Fruit fly (Drosophila melanogaster) whole organism, pupa: ENCODE data around the gene CG7888.

ENCODE experiments used
- CG10348 ChIP-seq: fragments of 200-800 bp; sonication (Bioruptor generic); IDR thresholded peaks from 2 replicates; pipeline ENCODE4 v1.3.6; 2022; ENCODE audit warnings: missing biosample characterization, missing genetic modification characterization
- CG12605 ChIP-seq: fragments of 200-800 bp; sonication (Bioruptor generic); IDR thresholded peaks from 2 replicates; pipeline ENCODE4 v1.3.6; 2022; ENCODE audit warnings: missing biosample characterization, missing genetic modification characterization
- CG13204 ChIP-seq: fragments of 200-800 bp; sonication (Bioruptor generic); optimal IDR thresholded peaks from 2 replicates; lab custom pipeline; 2018; ENCODE audit warnings: missing biosample characterization, mild to moderate bottlenecking, missing genetic modification characterization, moderate library complexity
- CG14655 ChIP-seq: fragments of 200-800 bp; sonication (Bioruptor generic); optimal IDR thresholded peaks from 3 replicates; lab custom pipeline; 2017; ENCODE audit warnings: mild to moderate bottlenecking, missing biosample characterization, missing genetic modification reagents, missing genetic modification characterization
- CG15710 ChIP-seq: fragments of 200-800 bp; sonication (Bioruptor generic); optimal IDR thresholded peaks from 2 replicates; lab custom pipeline; 2018; ENCODE audit warnings: missing biosample characterization, mild to moderate bottlenecking, missing genetic modification characterization, moderate library complexity
- CG17806 ChIP-seq: fragments of 200-800 bp; sonication (Bioruptor generic); optimal IDR thresholded peaks from 2 replicates; lab custom pipeline; 2018; ENCODE audit warnings: missing biosample characterization, mild to moderate bottlenecking, missing genetic modification characterization, moderate library complexity
- CG32121 ChIP-seq: fragments of 200-800 bp; sonication (Bioruptor generic); IDR thresholded peaks from 2 replicates; pipeline ENCODE4 v1.3.6; 2022; ENCODE audit warnings: missing biosample characterization, missing genetic modification characterization
- CG34367 ChIP-seq: fragments of 200-800 bp; sonication (Bioruptor generic); optimal IDR thresholded peaks from 2 replicates; lab custom pipeline; 2018; ENCODE audit warnings: missing biosample characterization, mild to moderate bottlenecking, missing genetic modification characterization
- CG4496 ChIP-seq: fragments of 200-800 bp; sonication (Bioruptor generic); IDR thresholded peaks from 3 replicates; pipeline ENCODE4 v1.3.6; 2022; ENCODE audit warnings: missing biosample characterization, missing genetic modification characterization
- CG8159 ChIP-seq: fragments of 200-800 bp; sonication (Bioruptor generic); optimal IDR thresholded peaks from 3 replicates; lab custom pipeline; 2018; ENCODE audit warnings: missing biosample characterization, mild to moderate bottlenecking, missing genetic modification characterization, moderate library complexity
- CG8301 ChIP-seq: fragments of 200-800 bp; sonication (Bioruptor generic); optimal IDR thresholded peaks from 2 replicates; lab custom pipeline; 2018; ENCODE audit warnings: missing biosample characterization, mild to moderate bottlenecking, missing genetic modification characterization
- CG9948 ChIP-seq: fragments of 200-800 bp; sonication (Bioruptor generic); optimal IDR thresholded peaks from 2 replicates; lab custom pipeline; 2018; ENCODE audit warnings: missing biosample characterization, mild to moderate bottlenecking, missing genetic modification characterization, moderate library complexity
- D1 ChIP-seq: fragments of 200-800 bp; sonication (Bioruptor generic); optimal IDR thresholded peaks from 2 replicates; lab custom pipeline; 2018; ENCODE audit warnings: missing biosample characterization, mild to moderate bottlenecking, missing genetic modification characterization, moderate library complexity
- EcR ChIP-seq: fragments of 200-800 bp; sonication (Bioruptor generic); optimal IDR thresholded peaks from 3 replicates; lab custom pipeline; 2019; ENCODE audit warnings: missing biosample characterization, missing genetic modification characterization, mild to moderate bottlenecking, moderate library complexity, missing genetic modification reagents
- Ets98B ChIP-seq: fragments of 200-800 bp; sonication (Bioruptor generic); IDR thresholded peaks from 2 replicates; pipeline ENCODE4 v1.3.6; 2022; ENCODE audit warnings: missing biosample characterization, missing genetic modification characterization
- Pif1A ChIP-seq: fragments of 200-800 bp; sonication (Bioruptor generic); optimal IDR thresholded peaks from 3 replicates; lab custom pipeline; 2016; ENCODE audit warnings: missing biosample characterization, missing genetic modification characterization
- Pif1B ChIP-seq: fragments of 200-800 bp; sonication (Bioruptor generic); optimal IDR thresholded peaks from 3 replicates; lab custom pipeline; 2016; ENCODE audit warnings: missing biosample characterization, missing genetic modification characterization
- Snoo ChIP-seq: fragments of 200-800 bp; sonication (Bioruptor generic); optimal IDR thresholded peaks from 3 replicates; lab custom pipeline; 2017; ENCODE audit warnings: missing biosample characterization, mild to moderate bottlenecking, missing genetic modification characterization, inconsistent platforms
- fd96Ca ChIP-seq: fragments of 200-800 bp; sonication (Bioruptor generic); IDR thresholded peaks from 3 replicates; pipeline ENCODE4 v1.3.6; 2022; ENCODE audit warnings: missing biosample characterization, missing genetic modification characterization
- gl ChIP-seq: fragments of 200-800 bp; sonication (Bioruptor generic); optimal IDR thresholded peaks from 2 replicates; lab custom pipeline; 2018; ENCODE audit warnings: missing biosample characterization, mild to moderate bottlenecking, missing genetic modification characterization
- rn ChIP-seq: fragments of 200-800 bp; sonication (Bioruptor generic); IDR thresholded peaks from 2 replicates; pipeline ENCODE4 v1.3.6; 2022; ENCODE audit warnings: missing biosample characterization, missing genetic modification characterization

The CG7888 gene

dm6 chr3L:11091943-11092609, 38.2 kb downstream of the CG7888 start:
- TF ChIP-seq CG34367 (tag; lab: Kevin White, UChicago): no peak
- peak; percentile 23 for TF ChIP-seq CG15710 (tag; lab: Kevin White, UChicago)
- TF ChIP-seq CG13204 (GFP tag; lab: Kevin White, UChicago): peak; percentile 34
- TF ChIP-seq fd96Ca (GFP tag; lab: Robert Waterston, UW): peak; percentile 52; the same call in 1 of the 3 replicates
- peak; percentile 57; the same call in 1 of the 2 replicates for TF ChIP-seq CG32121
- peak; percentile 50 for TF ChIP-seq Pif1B (GFP tag; lab: Kevin White, UChicago)
- TF ChIP-seq gl (tag; lab: Kevin White, UChicago): no peak
- TF ChIP-seq D1 (tag; lab: Kevin White, UChicago): no peak
- peak; percentile 33 for TF ChIP-seq CG14655
- TF ChIP-seq rn (GFP tag; lab: Robert Waterston, UW): no peak
- TF ChIP-seq CG8159 (tag; lab: Kevin White, UChicago): peak; percentile 25
- TF ChIP-seq Snoo: peak; percentile 60
- peak; percentile 36 for TF ChIP-seq Pif1A (GFP tag; lab: Kevin White, UChicago)
- TF ChIP-seq EcR (GFP tag; lab: Kevin White, UChicago): no peak
- peak; percentile 49 for TF ChIP-seq Ets98B (GFP tag; lab: Robert Waterston, UW)
- no peak for TF ChIP-seq CG10348 (GFP tag; lab: Robert Waterston, UW)
- no peak for TF ChIP-seq CG9948 (tag; lab: Kevin White, UChicago)
- TF ChIP-seq CG4496: peak; percentile 50
- 0 out of 2 replicates have a peak, but pooled peaks have one; percentile 21 for TF ChIP-seq CG12605 (GFP tag; lab: Robert Waterston, UW)
- peak; percentile 4 for TF ChIP-seq CG8301
- TF ChIP-seq CG17806 (tag; lab: Kevin White, UChicago): no peak

dm6 chr3L:11092610-11092961, 38.8 kb downstream of the CG7888 start:
- TF ChIP-seq Snoo (no peak), gl (tag; lab: Kevin White, UChicago) (no peak), CG32121 (no peak), CG8301 (no peak), CG12605 (GFP tag; lab: Robert Waterston, UW) (no peak), Pif1A (GFP tag; lab: Kevin White, UChicago) (no peak), CG4496 (no peak), CG10348 (GFP tag; lab: Robert Waterston, UW) (no peak), rn (GFP tag; lab: Robert Waterston, UW) (no peak), CG15710 (tag; lab: Kevin White, UChicago) (no peak), D1 (tag; lab: Kevin White, UChicago) (no peak), CG13204 (GFP tag; lab: Kevin White, UChicago) (no peak), EcR (GFP tag; lab: Kevin White, UChicago) (no peak), fd96Ca (GFP tag; lab: Robert Waterston, UW) (no peak), Ets98B (GFP tag; lab: Robert Waterston, UW) (no peak), Pif1B (GFP tag; lab: Kevin White, UChicago) (no peak), CG17806 (tag; lab: Kevin White, UChicago) (no peak), CG14655 (no peak), CG9948 (tag; lab: Kevin White, UChicago) (no peak), CG34367 (tag; lab: Kevin White, UChicago) (no peak)

dm6 chr3L:11093046-11093520, 39.2 kb downstream of the CG7888 start, which contains the start of gene JIL-1:
JIL-1 (minus strand) TSS chr3L:11093193.
- TF ChIP-seq D1 (tag; lab: Kevin White, UChicago): peak; percentile 57
- peak; percentile 5 for TF ChIP-seq CG8301
- TF ChIP-seq Pif1A (GFP tag; lab: Kevin White, UChicago): peak; percentile 44
- no peak for TF ChIP-seq CG13204 (GFP tag; lab: Kevin White, UChicago)
- no peak for TF ChIP-seq EcR (GFP tag; lab: Kevin White, UChicago)
- TF ChIP-seq gl (tag; lab: Kevin White, UChicago): no peak
- no peak for TF ChIP-seq CG10348 (GFP tag; lab: Robert Waterston, UW)
- TF ChIP-seq fd96Ca (GFP tag; lab: Robert Waterston, UW): peak; percentile 69
- TF ChIP-seq CG12605 (GFP tag; lab: Robert Waterston, UW): no peak
- 0 out of 2 replicates have a peak, but pooled peaks have one; percentile 10 for TF ChIP-seq rn (GFP tag; lab: Robert Waterston, UW)
- TF ChIP-seq CG15710 (tag; lab: Kevin White, UChicago): peak; percentile 42
- TF ChIP-seq CG14655: peak; percentile 21
- no peak for TF ChIP-seq CG34367 (tag; lab: Kevin White, UChicago)
- TF ChIP-seq CG9948 (tag; lab: Kevin White, UChicago): no peak
- peak; percentile 77 for TF ChIP-seq Ets98B (GFP tag; lab: Robert Waterston, UW)
- TF ChIP-seq Pif1B (GFP tag; lab: Kevin White, UChicago): peak; percentile 44
- peak; percentile 50; the same call in 2 of the 3 replicates for TF ChIP-seq CG4496
- peak; percentile 41 for TF ChIP-seq CG8159 (tag; lab: Kevin White, UChicago)
- peak; percentile 14 for TF ChIP-seq CG17806 (tag; lab: Kevin White, UChicago)
- peak; percentile 38; the same call in 1 of the 2 replicates for TF ChIP-seq CG32121
- peak; percentile 20 for TF ChIP-seq Snoo

- TF ChIP-seq EcR (GFP tag; lab: Kevin White, UChicago): peak; percentile 56
- no peak for TF ChIP-seq CG34367 (tag; lab: Kevin White, UChicago)
Observed at dm6 chr3L:11094279-11094678, 40.4 kb downstream of the CG7888 start.

- TF ChIP-seq Ets98B (GFP tag; lab: Robert Waterston, UW) (peak; percentile 76), fd96Ca (GFP tag; lab: Robert Waterston, UW) (peak; percentile 82), EcR (GFP tag; lab: Kevin White, UChicago) (no peak), rn (GFP tag; lab: Robert Waterston, UW) (0 out of 2 replicates have a peak, but pooled peaks have one; percentile 6), CG10348 (GFP tag; lab: Robert Waterston, UW) (no peak), CG32121 (peak; percentile 69), Pif1B (GFP tag; lab: Kevin White, UChicago) (peak; percentile 87), CG15710 (tag; lab: Kevin White, UChicago) (peak; percentile 61), CG13204 (GFP tag; lab: Kevin White, UChicago) (peak; percentile 13), CG8159 (tag; lab: Kevin White, UChicago) (peak; percentile 71), CG14655 (peak; percentile 74), Snoo (peak; percentile 42), CG34367 (tag; lab: Kevin White, UChicago) (peak; percentile 51), CG9948 (tag; lab: Kevin White, UChicago) (peak; percentile 41), Pif1A (GFP tag; lab: Kevin White, UChicago) (peak; percentile 88), D1 (tag; lab: Kevin White, UChicago) (peak; percentile 69), CG12605 (GFP tag; lab: Robert Waterston, UW) (peak; percentile 94), gl (tag; lab: Kevin White, UChicago) (peak; percentile 93), CG8301 (peak; percentile 76), CG17806 (tag; lab: Kevin White, UChicago) (peak; percentile 61), CG4496 (peak; percentile 83)
Observed at dm6 chr3L:11096195-11096908, 42.5 kb downstream of the CG7888 start, which contains the start of the genes CG46439, Iyd and CG33947. CG46439 (minus strand) TSS chr3L:11096245. Iyd (minus strand) TSS chr3L:11096245. CG33947 (plus strand) TSS chr3L:11096496.
